Fruit fly (Drosophila melanogaster) whole organism, prepupa: ENCODE data around the gene pigeon.

ENCODE experiments used
- Blimp-1 ChIP-seq: fragments of 200-800 bp; sonication (Bioruptor generic); optimal IDR thresholded peaks from 3 replicates; lab custom pipeline; 2017; ENCODE audit warnings: missing biosample characterization, missing genetic modification characterization, mild to moderate bottlenecking, moderate library complexity, missing genetic modification reagents
- CG10631 ChIP-seq: fragments of 200-800 bp; sonication (Bioruptor generic); optimal IDR thresholded peaks from 2 replicates; lab custom pipeline; 2016; ENCODE audit warnings: missing biosample characterization, missing genetic modification characterization
- CG10669 ChIP-seq: fragments of 200-800 bp; sonication (Bioruptor generic); optimal IDR thresholded peaks from 3 replicates; lab custom pipeline; 2018; ENCODE audit warnings: missing biosample characterization, mild to moderate bottlenecking, missing genetic modification characterization, moderate library complexity
- CG11294 ChIP-seq: fragments of 200-800 bp; sonication (Bioruptor generic); IDR thresholded peaks from 2 replicates; pipeline ENCODE4 v1.3.6; 2022; ENCODE audit warnings: missing biosample characterization, missing genetic modification characterization
- CG11902 ChIP-seq: fragments of 200-800 bp; sonication (Bioruptor generic); optimal IDR thresholded peaks from 3 replicates; lab custom pipeline; 2016; ENCODE audit warnings: missing biosample characterization, missing genetic modification characterization
- CG1621 ChIP-seq: fragments of 200-800 bp; sonication (Bioruptor generic); optimal IDR thresholded peaks from 3 replicates; lab custom pipeline; 2018; ENCODE audit warnings: missing biosample characterization, mild to moderate bottlenecking, missing genetic modification characterization
- CG16779 ChIP-seq: fragments of 200-800 bp; sonication (Bioruptor generic); optimal IDR thresholded peaks from 3 replicates; lab custom pipeline; 2017; ENCODE audit warnings: missing biosample characterization, mild to moderate bottlenecking, missing genetic modification characterization
- CG3032 ChIP-seq: fragments of 200-800 bp; optimal IDR thresholded peaks from 2 replicates; lab custom pipeline; 2019; ENCODE audit warnings: missing biosample characterization, mild to moderate bottlenecking, missing genetic modification characterization, moderate library complexity
- CG31627 ChIP-seq: fragments of 200-800 bp; sonication (Bioruptor generic); optimal IDR thresholded peaks from 3 replicates; lab custom pipeline; 2016; ENCODE audit warnings: missing biosample characterization, missing genetic modification characterization
- CG4318 ChIP-seq: fragments of 200-800 bp; sonication (Bioruptor generic); optimal IDR thresholded peaks from 3 replicates; lab custom pipeline; 2017; ENCODE audit warnings: missing biosample characterization, mild to moderate bottlenecking, missing genetic modification characterization
- CG6163 ChIP-seq: fragments of 200-800 bp; sonication (Bioruptor generic); IDR thresholded peaks from 3 replicates; pipeline ENCODE4 v1.3.6; 2022; ENCODE audit warnings: missing biosample characterization, missing genetic modification characterization
- CG6276 ChIP-seq: fragments of 200-800 bp; sonication (Bioruptor generic); optimal IDR thresholded peaks from 2 replicates; lab custom pipeline; 2017; ENCODE audit warnings: missing biosample characterization, mild to moderate bottlenecking, missing genetic modification characterization
- CG6792 ChIP-seq: fragments of 200-800 bp; sonication (Bioruptor generic); optimal IDR thresholded peaks from 3 replicates; lab custom pipeline; 2016; ENCODE audit warnings: missing biosample characterization, missing genetic modification characterization
- CG6808 ChIP-seq: fragments of 200-800 bp; sonication (Bioruptor generic); optimal IDR thresholded peaks from 3 replicates; lab custom pipeline; 2017; ENCODE audit warnings: missing biosample characterization, missing genetic modification characterization, mild to moderate bottlenecking, moderate library complexity, missing genetic modification reagents
- CG6854 ChIP-seq: fragments of 200-800 bp; sonication (Bioruptor generic); optimal IDR thresholded peaks from 2 replicates; lab custom pipeline; 2017; ENCODE audit warnings: missing biosample characterization, mild to moderate bottlenecking, missing genetic modification characterization
- CG8119 ChIP-seq: fragments of 200-800 bp; sonication (Bioruptor generic); IDR thresholded peaks from 3 replicates; pipeline ENCODE4 v1.3.6; 2022; ENCODE audit warnings: missing biosample characterization, missing genetic modification characterization
- CG8319 ChIP-seq: fragments of 200-800 bp; sonication (Bioruptor generic); optimal IDR thresholded peaks from 3 replicates; lab custom pipeline; 2016; ENCODE audit warnings: missing biosample characterization, missing genetic modification characterization
- CG9139 ChIP-seq: fragments of 200-800 bp; sonication (Bioruptor generic); optimal IDR thresholded peaks from 3 replicates; lab custom pipeline; 2017; ENCODE audit warnings: missing biosample characterization, mild to moderate bottlenecking, missing genetic modification characterization
- Eip75B ChIP-seq: fragments of 200-800 bp; sonication (Bioruptor generic); optimal IDR thresholded peaks from 3 replicates; lab custom pipeline; 2016; ENCODE audit warnings: missing biosample characterization, missing genetic modification characterization
- Eip93F ChIP-seq: fragments of 200-800 bp; sonication (Bioruptor generic); optimal IDR thresholded peaks from 2 replicates; lab custom pipeline; 2016; ENCODE audit warnings: missing biosample characterization, mild to moderate bottlenecking, missing genetic modification characterization
- Ets21C ChIP-seq: fragments of 200-800 bp; sonication (Bioruptor generic); optimal IDR thresholded peaks from 3 replicates; lab custom pipeline; 2016; ENCODE audit warnings: missing biosample characterization, missing genetic modification characterization
- Ets96B ChIP-seq: fragments of 200-800 bp; optimal IDR thresholded peaks from 2 replicates; lab custom pipeline; 2019; ENCODE audit warnings: missing biosample characterization, mild to moderate bottlenecking, missing genetic modification characterization, moderate library complexity
- Hr38 ChIP-seq: sonication (Bioruptor generic); optimal IDR thresholded peaks from 2 replicates; lab custom pipeline; 2016; ENCODE audit warnings: missing biosample characterization, missing genetic modification characterization
- Hr39 ChIP-seq: fragments of 200-800 bp; sonication (Bioruptor generic); optimal IDR thresholded peaks from 2 replicates; lab custom pipeline; 2016; ENCODE audit warnings: missing biosample characterization, missing genetic modification characterization
- Hr4 ChIP-seq: fragments of 200-800 bp; sonication (Bioruptor generic); optimal IDR thresholded peaks from 3 replicates; lab custom pipeline; 2016; ENCODE audit warnings: missing biosample characterization, missing genetic modification characterization
- Lpt ChIP-seq: fragments of 200-800 bp; sonication (Bioruptor generic); optimal IDR thresholded peaks from 3 replicates; lab custom pipeline; 2016; ENCODE audit warnings: missing biosample characterization, missing genetic modification characterization
- Met ChIP-seq: fragments of 200-800 bp; sonication (Bioruptor generic); optimal IDR thresholded peaks from 3 replicates; lab custom pipeline; 2016; ENCODE audit warnings: missing biosample characterization, missing genetic modification characterization
- Smox ChIP-seq: fragments of 200-800 bp; sonication (Bioruptor generic); optimal IDR thresholded peaks from 3 replicates; lab custom pipeline; 2016; ENCODE audit warnings: missing biosample characterization, missing genetic modification characterization
- Sox102F ChIP-seq: fragments of 200-800 bp; sonication (Bioruptor generic); optimal IDR thresholded peaks from 2 replicates; lab custom pipeline; 2016; ENCODE audit warnings: missing biosample characterization, mild to moderate bottlenecking, missing genetic modification characterization
- Sox14 ChIP-seq: fragments of 200-800 bp; sonication (Bioruptor generic); optimal IDR thresholded peaks from 3 replicates; lab custom pipeline; 2016; ENCODE audit warnings: missing biosample characterization, missing genetic modification characterization
- Sox15 ChIP-seq: fragments of 200-800 bp; sonication (Bioruptor generic); optimal IDR thresholded peaks from 3 replicates; lab custom pipeline; 2016; ENCODE audit warnings: missing biosample characterization, missing genetic modification characterization
- achi ChIP-seq: fragments of 200-800 bp; sonication (Bioruptor generic); optimal IDR thresholded peaks from 3 replicates; lab custom pipeline; 2016; ENCODE audit warnings: missing biosample characterization, missing genetic modification characterization
- acj6 ChIP-seq: fragments of 200-800 bp; sonication (Bioruptor generic); optimal IDR thresholded peaks from 3 replicates; lab custom pipeline; 2016; ENCODE audit warnings: missing biosample characterization, missing genetic modification characterization
- cyc ChIP-seq: fragments of 200-800 bp; sonication (Bioruptor generic); optimal IDR thresholded peaks from 3 replicates; lab custom pipeline; 2016; ENCODE audit warnings: missing biosample characterization, missing genetic modification characterization
- dac ChIP-seq: fragments of 200-800 bp; sonication (Bioruptor generic); optimal IDR thresholded peaks from 2 replicates; lab custom pipeline; 2017; ENCODE audit warnings: missing biosample characterization, mild to moderate bottlenecking, missing genetic modification characterization
- dsx ChIP-seq: fragments of 200-800 bp; optimal IDR thresholded peaks from 3 replicates; lab custom pipeline; 2019; ENCODE audit warnings: missing biosample characterization, mild to moderate bottlenecking, missing genetic modification characterization, moderate library complexity; ENCODE audit not compliant: poor library complexity, severe bottlenecking
- eg ChIP-seq: fragments of 200-800 bp; sonication (Bioruptor generic); IDR thresholded peaks from 3 replicates; pipeline ENCODE4 v1.3.6; 2022; ENCODE audit warnings: missing biosample characterization, missing genetic modification characterization
- esn ChIP-seq: fragments of 200-800 bp; sonication (Bioruptor generic); optimal IDR thresholded peaks from 2 replicates; lab custom pipeline; 2016; ENCODE audit warnings: missing biosample characterization, mild to moderate bottlenecking, missing genetic modification characterization, moderate library complexity
- fd85E ChIP-seq: fragments of 200-800 bp; sonication (Bioruptor generic); optimal IDR thresholded peaks from 3 replicates; lab custom pipeline; 2016; ENCODE audit warnings: missing biosample characterization, missing genetic modification characterization
- lz ChIP-seq: fragments of 200-800 bp; sonication (Bioruptor generic); optimal IDR thresholded peaks from 3 replicates; lab custom pipeline; 2016; ENCODE audit warnings: missing biosample characterization, missing genetic modification characterization
- net ChIP-seq: fragments of 200-800 bp; sonication (Bioruptor generic); optimal IDR thresholded peaks from 3 replicates; lab custom pipeline; 2016; ENCODE audit warnings: missing biosample characterization, missing genetic modification characterization
- pdm3 ChIP-seq: fragments of 200-800 bp; sonication (Bioruptor generic); optimal IDR thresholded peaks from 3 replicates; lab custom pipeline; 2016; ENCODE audit warnings: missing biosample characterization, missing genetic modification characterization
- salr ChIP-seq, 2 experiments: fragments of 200-800 bp; sonication (Bioruptor generic); optimal IDR thresholded peaks; 3 replicates each; lab custom pipeline; 2016 to 2018; ENCODE audit warnings: missing biosample characterization in 2 of 2, missing genetic modification characterization in 2 of 2, mild to moderate bottlenecking in 1 of 2
- spab ChIP-seq: fragments of 200-800 bp; sonication (Bioruptor generic); optimal IDR thresholded peaks from 2 replicates; lab custom pipeline; 2017; ENCODE audit warnings: missing biosample characterization, mild to moderate bottlenecking, missing genetic modification characterization, missing genetic modification reagents
- svp ChIP-seq: fragments of 200-800 bp; sonication (Bioruptor generic); peaks from one replicate; lab custom pipeline; 2016; ENCODE audit warnings: missing biosample characterization, missing genetic modification characterization
- topi ChIP-seq: fragments of 200-800 bp; sonication (Bioruptor generic); optimal IDR thresholded peaks from 3 replicates; lab custom pipeline; 2016; ENCODE audit warnings: missing biosample characterization, missing genetic modification characterization

Gene pigeon

dm6 chr2L:19141435-19142126 lies 44.3 kb upstream of the pigeon start (continued):
- peak; percentile 93 for TF ChIP-seq esn
- peak; percentile 87 for TF ChIP-seq CG10631 (GFP tag; lab: Kevin White, UChicago)
- peak; percentile 90 for TF ChIP-seq Hr4 (GFP tag; lab: Kevin White, UChicago)
- TF ChIP-seq CG10669 (GFP tag; lab: Kevin White, UChicago), result peak; percentile 74
- TF ChIP-seq Hr39, result peak; percentile 94
- TF ChIP-seq CG3032 (tag; lab: Kevin White, UChicago), result peak; percentile 76
- TF ChIP-seq dac (GFP tag; lab: Kevin White, UChicago), result peak; percentile 75
- TF ChIP-seq spab (GFP tag; lab: Kevin White, UChicago), result peak; percentile 67
- TF ChIP-seq Ets21C (GFP tag; lab: Kevin White, UChicago), result peak; percentile 89

DNA sequence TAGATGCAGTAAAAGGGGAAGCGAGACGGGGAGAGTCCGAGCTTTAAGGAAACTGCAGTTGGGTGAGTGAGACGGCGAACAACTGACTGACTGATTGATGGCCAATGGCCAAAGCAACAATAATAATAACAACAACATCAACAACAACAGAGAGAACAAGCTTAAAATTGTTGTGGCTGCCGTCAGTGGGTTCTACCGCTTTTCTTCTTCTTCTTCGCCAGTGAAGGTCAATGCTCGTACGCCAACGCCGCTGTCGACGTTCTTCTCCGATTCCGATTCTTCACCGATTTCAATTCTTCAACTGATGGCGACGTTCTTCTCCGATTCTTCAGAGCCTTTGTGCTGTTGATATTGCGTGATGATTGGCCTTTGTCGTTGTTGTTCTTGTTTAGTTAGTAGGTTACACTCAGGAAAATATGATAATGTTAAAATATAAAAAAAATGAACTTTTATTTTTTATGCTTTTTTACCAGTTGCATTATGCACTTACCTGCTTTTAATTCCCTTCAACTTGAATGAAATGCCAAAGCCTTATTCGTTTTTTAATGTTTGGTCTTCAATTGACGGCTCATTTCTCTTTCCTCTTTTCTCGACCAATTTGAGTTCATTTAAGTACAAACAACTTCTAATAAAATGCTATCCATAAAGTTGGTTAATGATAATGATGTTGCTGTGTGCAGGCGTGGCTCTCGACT lies 43.5 kb upstream of the pigeon start:
- TF ChIP-seq CG3032 (tag; lab: Kevin White, UChicago), result peak; percentile 71
- peak; percentile 60 for TF ChIP-seq net (GFP tag; lab: Kevin White, UChicago)
- peak; percentile 39 for TF ChIP-seq spab (GFP tag; lab: Kevin White, UChicago)
- peak; percentile 61 for TF ChIP-seq CG6163 (GFP tag; lab: Robert Waterston, UW)
- no peak for TF ChIP-seq CG4318
- no peak for TF ChIP-seq Sox15
- peak; percentile 9 for TF ChIP-seq CG16779 (tag; lab: Kevin White, UChicago)
- TF ChIP-seq Eip93F (GFP tag; lab: Kevin White, UChicago), result no peak
- peak; percentile 18 for TF ChIP-seq Hr4 (GFP tag; lab: Kevin White, UChicago)
- peak; percentile 57; the same call in 2 of the 3 replicates for TF ChIP-seq CG8119 (GFP tag; lab: Robert Waterston, UW)
- TF ChIP-seq Sox102F (GFP tag; lab: Kevin White, UChicago), result peak; percentile 74
- TF ChIP-seq CG6808 (GFP tag; lab: Kevin White, UChicago), result peak; percentile 56
- TF ChIP-seq CG6854, result no peak
- 0 out of 3 replicates have a peak, but pooled peaks have one; percentile 9 for TF ChIP-seq eg (GFP tag; lab: Robert Waterston, UW)
- peak; percentile 72 for TF ChIP-seq acj6 (GFP tag; lab: Kevin White, UChicago)
- TF ChIP-seq esn, result peak; percentile 77
- TF ChIP-seq CG9139 (GFP tag; lab: Kevin White, UChicago), result no peak
- TF ChIP-seq fd85E (GFP tag; lab: Kevin White, UChicago), result no peak
- no peak for TF ChIP-seq dac (GFP tag; lab: Kevin White, UChicago)
- TF ChIP-seq CG10631 (GFP tag; lab: Kevin White, UChicago), result peak; percentile 71
- TF ChIP-seq CG1621 (tag; lab: Kevin White, UChicago), result peak; percentile 46
- peak; percentile 72 for TF ChIP-seq achi (GFP tag; lab: Kevin White, UChicago)
- TF ChIP-seq salr (GFP tag; optimal IDR thresholded peaks at IDR 0.05; lab: Kevin White, UChicago), result peak in 1 of 2 experiments; percentile 19
- TF ChIP-seq CG8319 (GFP tag; lab: Kevin White, UChicago), result peak; percentile 32
- TF ChIP-seq Lpt (GFP tag; lab: Kevin White, UChicago), result no peak
- no peak for TF ChIP-seq Hr38 (GFP tag; lab: Kevin White, UChicago)
- TF ChIP-seq CG6276 (GFP tag; lab: Kevin White, UChicago), result no peak
- peak; percentile 59 for TF ChIP-seq Eip75B
- TF ChIP-seq CG11294, result no peak
- TF ChIP-seq Hr39, result peak; percentile 59
- no peak for TF ChIP-seq CG11902 (GFP tag; lab: Kevin White, UChicago)
- peak; percentile 73 for TF ChIP-seq Ets96B (tag; lab: Kevin White, UChicago)
- TF ChIP-seq lz, result peak; percentile 59
- TF ChIP-seq Sox14, result peak; percentile 72
- peak; percentile 83 for TF ChIP-seq Met (GFP tag; lab: Kevin White, UChicago)
- peak; percentile 62 for TF ChIP-seq topi
- TF ChIP-seq Smox (GFP tag; lab: Kevin White, UChicago), result peak; percentile 72
- TF ChIP-seq Blimp-1, result no peak
- peak; percentile 25 for TF ChIP-seq dsx (GFP tag; lab: Kevin White, UChicago)
- TF ChIP-seq pdm3, result peak; percentile 49
- peak; percentile 45 for TF ChIP-seq cyc (GFP tag; lab: Kevin White, UChicago)
- peak; percentile 44 for TF ChIP-seq CG6792 (GFP tag; lab: Kevin White, UChicago)
- peak; percentile 65 for TF ChIP-seq CG31627 (GFP tag; lab: Kevin White, UChicago)
- peak; percentile 84 for TF ChIP-seq svp (GFP tag; lab: Kevin White, UChicago)
- peak; percentile 57 for TF ChIP-seq Ets21C (GFP tag; lab: Kevin White, UChicago)
